Worm (Caenorhabditis elegans): Measurements from ENCODE around the gene got-2.2.
A peak's percentile ranks its signal among the peaks of the same experiment; 100 is the strongest.

DNA sequence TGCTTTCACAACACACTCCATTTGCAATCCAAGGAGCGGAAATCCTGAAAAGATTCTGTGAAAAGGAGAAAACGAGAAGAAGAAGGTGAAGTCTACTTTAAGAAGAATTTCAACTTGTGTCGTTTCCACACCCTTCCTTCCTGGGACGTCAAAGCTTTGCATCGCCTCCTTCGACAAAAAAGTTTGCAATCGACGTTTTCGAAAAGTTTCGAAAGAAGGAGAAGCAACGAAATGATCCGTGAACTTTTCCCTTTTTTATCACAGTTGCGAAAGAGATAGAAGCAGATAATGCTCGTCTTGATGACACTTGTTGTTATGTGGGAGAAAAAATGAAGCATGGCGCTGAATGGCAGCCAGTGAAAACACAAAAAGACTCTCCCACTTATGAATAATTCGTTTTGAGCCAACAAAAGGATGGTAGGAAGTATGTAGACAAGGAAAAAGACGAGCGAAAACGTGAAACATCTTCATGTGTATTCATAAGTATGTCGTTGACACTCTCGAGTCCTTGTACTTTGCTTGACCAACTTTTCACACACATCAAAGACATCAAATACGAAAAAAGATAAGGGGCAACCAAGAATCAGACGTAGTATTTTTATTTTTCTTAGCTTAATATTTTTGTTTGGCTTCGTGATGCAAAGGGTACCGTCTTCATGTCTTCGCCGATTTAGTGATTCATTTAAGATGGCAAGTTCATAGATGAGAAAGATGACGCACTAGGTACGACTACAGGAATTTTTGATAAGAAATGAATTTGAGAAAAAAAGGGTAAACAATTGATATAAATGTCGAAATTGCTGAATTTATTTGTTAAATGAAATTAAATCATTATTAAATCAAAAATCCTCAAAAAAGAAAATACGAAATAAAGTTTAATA is 8.2 kb downstream of the got-2.2 start:
- TF ChIP-seq nhr-76 (tag; optimal IDR thresholded peaks at IDR 0.05) (no peak), nfya-1 (tag; optimal IDR thresholded peaks at IDR 0.05; ENCODE audit: insufficient read depth) (peak; percentile 14), skn-1 (tag; optimal IDR thresholded peaks at IDR 0.05) (no peak), snpc-4 (tag; optimal IDR thresholded peaks at IDR 0.05) (no peak), nhr-28 (tag; optimal IDR thresholded peaks at IDR 0.05) (no peak), nhr-11 (tag; optimal IDR thresholded peaks at IDR 0.05) (no peak), zag-1 (tag; optimal IDR thresholded peaks at IDR 0.05) (no peak), jun-1 (tag; optimal IDR thresholded peaks at IDR 0.05) (no peak), unc-62 (GFP tag; optimal IDR thresholded peaks at IDR 0.05) (no peak), elt-3 (tag; optimal IDR thresholded peaks at IDR 0.05) (no peak), pha-4 (tag; optimal IDR thresholded peaks at IDR 0.05) (no peak), lin-39 (tag; optimal IDR thresholded peaks at IDR 0.05) (no peak)

Measured in whole organism, L3 larva.